Worm (Caenorhabditis elegans): ENCODE measurements around the gene dos-3.

ce11 chrIII:842630-843029 lies 3.2 kb upstream of the dos-3 start, which contains the start of gene far-8:
- TF ChIP-seq unc-39 (tag; optimal IDR thresholded peaks at IDR 0.05) (no peak), nhr-11 (tag; optimal IDR thresholded peaks at IDR 0.05) (no peak), zag-1 (tag; optimal IDR thresholded peaks at IDR 0.05) (no peak), alr-1 (tag; optimal IDR thresholded peaks at IDR 0.05) (no peak), ztf-11 (tag; optimal IDR thresholded peaks at IDR 0.05) (no peak), snpc-4 (tag; optimal IDR thresholded peaks at IDR 0.05) (no peak), dmd-4 (tag; optimal IDR thresholded peaks at IDR 0.05) (no peak), lin-11 (tag; optimal IDR thresholded peaks at IDR 0.05) (no peak)
